Worm (Caenorhabditis elegans) whole organism, early embryonic: ENCODE results near the gene nspc-20.

Experiments
- B0310.2 ChIP-seq: sonication (generic microtip); optimal IDR thresholded peaks from 2 replicates; lab custom pipeline; 2016; ENCODE audit warnings: mild to moderate bottlenecking, missing genetic modification characterization, missing compliant biosample characterization
- F13C5.2 ChIP-seq: sonication (generic microtip); optimal IDR thresholded peaks from 2 replicates; lab custom pipeline; 2017; ENCODE audit warnings: mild to moderate bottlenecking, missing genetic modification characterization, inconsistent platforms, missing compliant biosample characterization
- aly-1 ChIP-seq: sonication (generic microtip); optimal IDR thresholded peaks from 2 replicates; lab custom pipeline; 2016; ENCODE audit warnings: missing genetic modification characterization, missing compliant biosample characterization
- ama-1 ChIP-seq: fragments of 150-350 bp; optimal IDR thresholded peaks from 2 replicates; lab custom pipeline; 2014
- ceh-13 ChIP-seq: fragments of 200-800 bp; sonication (Bioruptor generic); optimal IDR thresholded peaks from 2 replicates; lab custom pipeline; 2018; ENCODE audit warnings: mild to moderate bottlenecking, missing genetic modification characterization, missing compliant biosample characterization
- ets-7 ChIP-seq: sonication (generic microtip); optimal IDR thresholded peaks from 2 replicates; lab custom pipeline; 2016; ENCODE audit warnings: missing genotype, missing genetic modification characterization, missing compliant biosample characterization
- flt-1 ChIP-seq: fragments of 200-800 bp; sonication (Bioruptor generic); IDR thresholded peaks from 2 replicates; pipeline ENCODE4 v1.3.6; 2022; ENCODE audit warnings: missing genetic modification characterization, missing compliant biosample characterization
- hmbx-1 ChIP-seq: sonication (generic microtip); optimal IDR thresholded peaks from 2 replicates; lab custom pipeline; 2016; ENCODE audit warnings: mild to moderate bottlenecking, missing genetic modification characterization, missing compliant biosample characterization
- hmg-4 ChIP-seq: fragments of 200-800 bp; sonication (Bioruptor generic); optimal IDR thresholded peaks from 2 replicates; lab custom pipeline; 2018; ENCODE audit warnings: mild to moderate bottlenecking, missing genetic modification characterization, missing compliant biosample characterization
- hnd-1 ChIP-seq: sonication (generic microtip); optimal IDR thresholded peaks from 2 replicates; lab custom pipeline; 2016; ENCODE audit warnings: missing genetic modification characterization, missing compliant biosample characterization
- pes-1 ChIP-seq: fragments of 200-800 bp; sonication (Bioruptor generic); IDR thresholded peaks from 2 replicates; pipeline ENCODE4 v1.3.6; 2022; ENCODE audit warnings: missing genetic modification reagents, missing genetic modification characterization, missing compliant biosample characterization
- scrt-1 ChIP-seq: fragments of 200-800 bp; sonication (Bioruptor generic); IDR thresholded peaks from 2 replicates; pipeline ENCODE4 v1.3.6; 2022; ENCODE audit warnings: missing genetic modification characterization, missing compliant biosample characterization
- tbx-37 ChIP-seq: fragments of 200-800 bp; sonication (Bioruptor generic); conservative IDR thresholded peaks from 2 replicates; pipeline ENCODE4 v1.3.6; 2022; ENCODE audit warnings: missing genetic modification reagents, missing genetic modification characterization, missing compliant biosample characterization
- tra-4 ChIP-seq: sonication (generic microtip); optimal IDR thresholded peaks from 2 replicates; lab custom pipeline; 2017; ENCODE audit warnings: missing genetic modification characterization, missing compliant biosample characterization

- TF ChIP-seq ets-7 (no peak), B0310.2 (tag; lab: Kevin White, UChicago) (no peak), pes-1 (GFP tag; lab: Robert Waterston, UW) (no peak), flt-1 (GFP tag; lab: Robert Waterston, UW) (no peak), tra-4 (no peak), F13C5.2 (tag; lab: Kevin White, UChicago) (no peak), aly-1 (no peak), ama-1 (lab: Kevin White, UChicago) (no peak), tbx-37 (GFP tag; lab: Robert Waterston, UW) (no peak), scrt-1 (GFP tag; lab: Robert Waterston, UW) (no peak), hmbx-1 (tag; lab: Kevin White, UChicago) (no peak), hnd-1 (tag; lab: Kevin White, UChicago) (no peak), hmg-4 (GFP tag; lab: Kevin White, UChicago) (no peak), ceh-13 (no peak)
Measured at ce11 chrX:14537625-14538024, 7.6 kb upstream of the nspc-20 start.
